Fruit fly (Drosophila melanogaster): ENCODE measurements around the gene Lsp1beta.
A peak's percentile ranks its signal among the peaks of the same experiment; 100 is the strongest.

Lsp1beta gene

dm6 chr2L:865851-866250 is 32.4 kb upstream of the Lsp1beta start (continued):
- TF ChIP-seq CG11696 (GFP tag; IDR thresholded peaks at IDR 0.05) (peak; percentile 80), CG10209 (GFP tag; optimal IDR thresholded peaks at IDR 0.05) (peak; percentile 95), CG14441 (GFP tag; IDR thresholded peaks at IDR 0.05) (peak; percentile 97), dm (GFP tag; optimal IDR thresholded peaks at IDR 0.05) (peak; percentile 87), org-1 (GFP tag; optimal IDR thresholded peaks at IDR 0.05) (peak; percentile 94), kah (GFP tag; optimal IDR thresholded peaks at IDR 0.05) (peak; percentile 91), CG7987 (GFP tag; optimal IDR thresholded peaks at IDR 0.05) (peak; percentile 92), toy (GFP tag; IDR thresholded peaks at IDR 0.05) (peak; percentile 88), CG2202 (tag; optimal IDR thresholded peaks at IDR 0.05) (peak; percentile 92), lilli (GFP tag; optimal IDR thresholded peaks at IDR 0.05) (peak; percentile 98), NFAT (GFP tag; IDR thresholded peaks at IDR 0.05) (peak; percentile 95), lov (optimal IDR thresholded peaks at IDR 0.05) (no peak), lov (GFP tag; IDR thresholded peaks at IDR 0.05) (peak; percentile 97), ttk (GFP tag; IDR thresholded peaks at IDR 0.05) (peak; percentile 97), Jarid2 (GFP tag; optimal IDR thresholded peaks at IDR 0.05) (peak; percentile 77), stc (GFP tag; IDR thresholded peaks at IDR 0.05) (peak; percentile 96), Scr (GFP tag; IDR thresholded peaks at IDR 0.05; ENCODE audit: partially characterized antibody) (no peak), so (GFP tag; IDR thresholded peaks at IDR 0.05) (peak; percentile 96), gcm (GFP tag; optimal IDR thresholded peaks at IDR 0.05) (peak; percentile 95), CG17359 (tag; optimal IDR thresholded peaks at IDR 0.05) (peak; percentile 98), CG1792 (GFP tag; optimal IDR thresholded peaks at IDR 0.05) (peak; percentile 92), crc (GFP tag; optimal IDR thresholded peaks at IDR 0.05) (peak; percentile 94), amos (GFP tag; IDR thresholded peaks at IDR 0.05; ENCODE audit: partially characterized antibody) (no peak), CG5953 (GFP tag; IDR thresholded peaks at IDR 0.05) (peak; percentile 95), CG6813 (GFP tag; optimal IDR thresholded peaks at IDR 0.05) (peak; percentile 96), CG14667 (GFP tag; IDR thresholded peaks at IDR 0.05) (peak; percentile 91), onecut (GFP tag; IDR thresholded peaks at IDR 0.05) (peak; percentile 93), slbo (GFP tag; IDR thresholded peaks at IDR 0.05) (peak; percentile 97), Gsc (GFP tag; IDR thresholded peaks at IDR 0.05) (peak; percentile 84), rib (GFP tag; IDR thresholded peaks at IDR 0.05) (peak; percentile 92), oc (tag; optimal IDR thresholded peaks at IDR 0.05) (peak; percentile 97), zen2 (GFP tag; IDR thresholded peaks at IDR 0.05; ENCODE audit: partially characterized antibody) (no peak), wek (GFP tag; optimal IDR thresholded peaks at IDR 0.05) (peak; percentile 89), Oaz (GFP tag; IDR thresholded peaks at IDR 0.05) (peak; percentile 93), dmrt99B (tag; optimal IDR thresholded peaks at IDR 0.05) (peak; percentile 98), CG12299 (tag; optimal IDR thresholded peaks at IDR 0.05) (peak; percentile 90), CG15514 (GFP tag; optimal IDR thresholded peaks at IDR 0.05) (peak; percentile 85), Bgb (GFP tag; IDR thresholded peaks at IDR 0.05; ENCODE audit: partially characterized antibody) (no peak), CG12744 (GFP tag; optimal IDR thresholded peaks at IDR 0.05) (peak; percentile 93), Lhr (GFP tag; optimal IDR thresholded peaks at IDR 0.05) (peak; percentile 85), CG8089 (GFP tag; optimal IDR thresholded peaks at IDR 0.05) (peak; percentile 91), CG9876 (GFP tag; optimal IDR thresholded peaks at IDR 0.05) (peak; percentile 86), CG2889 (GFP tag; IDR thresholded peaks at IDR 0.05) (peak; percentile 92), CG11085 (GFP tag; IDR thresholded peaks at IDR 0.05) (peak; percentile 89), Dfd (GFP tag; optimal IDR thresholded peaks at IDR 0.05) (peak in 1 of 2 experiments; percentile 4), gsb-n (tag; optimal IDR thresholded peaks at IDR 0.05) (peak; percentile 96), Hr51 (GFP tag; optimal IDR thresholded peaks at IDR 0.05) (peak; percentile 94 to 97), CG8388 (GFP tag; optimal IDR thresholded peaks at IDR 0.05) (peak; percentile 95), CG15011 (GFP tag; optimal IDR thresholded peaks at IDR 0.05) (peak; percentile 92), Hey (tag; optimal IDR thresholded peaks at IDR 0.05) (peak; percentile 78), slou (GFP tag; optimal IDR thresholded peaks at IDR 0.05) (peak; percentile 83)

Measured in whole organism, embryonic.